Fruit fly (Drosophila melanogaster) whole organism, wandering third instar larva: Measurements from ENCODE around the gene CG2698.

ENCODE experiments used
- CG32264 ChIP-seq: fragments of 200-800 bp; sonication (Bioruptor generic); optimal IDR thresholded peaks from 2 replicates; lab custom pipeline; 2016; ENCODE audit warnings: missing biosample characterization, missing genetic modification characterization
- CG9705 ChIP-seq: fragments of 200-800 bp; sonication (Bioruptor generic); optimal IDR thresholded peaks from 2 replicates; lab custom pipeline; 2018; ENCODE audit warnings: missing biosample characterization, mild to moderate bottlenecking, missing genetic modification characterization
- CrebA ChIP-seq: fragments of 200-800 bp; sonication (Bioruptor generic); optimal IDR thresholded peaks from 2 replicates; lab custom pipeline; 2016; ENCODE audit warnings: missing biosample characterization, mild to moderate bottlenecking, missing genetic modification characterization, borderline replicate concordance
- Dfd ChIP-seq: fragments of >200 bp; optimal IDR thresholded peaks from 2 replicates; lab custom pipeline; 2017; ENCODE audit warnings: missing biosample characterization, missing genetic modification characterization
- Dif ChIP-seq: fragments of 200-275, 200-300 bp; sonication (Bioruptor generic); optimal IDR thresholded peaks from 2 replicates; lab custom pipeline; 2018; ENCODE audit warnings: missing biosample characterization, missing genetic modification characterization; ENCODE audit not compliant: partially characterized antibody
- GATAd ChIP-seq: sonication (Bioruptor generic); optimal IDR thresholded peaks from 2 replicates; lab custom pipeline; 2016; ENCODE audit warnings: missing biosample characterization, missing genetic modification characterization
- HLH106 ChIP-seq: fragments of 200-800 bp; optimal IDR thresholded peaks from 3 replicates; lab custom pipeline; 2019; ENCODE audit warnings: missing biosample characterization, mild to moderate bottlenecking, missing genetic modification characterization, moderate library complexity
- Hnf4 ChIP-seq: fragments of 200-800 bp; sonication (Bioruptor generic); optimal IDR thresholded peaks from 2 replicates; lab custom pipeline; 2016; ENCODE audit warnings: missing biosample characterization, mild to moderate bottlenecking, missing genetic modification characterization
- Hr78 ChIP-seq: fragments of >200 bp; optimal IDR thresholded peaks from 2 replicates; lab custom pipeline; 2017; ENCODE audit warnings: missing biosample characterization, missing genetic modification characterization
- Hr83 ChIP-seq: fragments of 200-300 bp; sonication (Bioruptor generic); optimal IDR thresholded peaks from 2 replicates; lab custom pipeline; 2016; ENCODE audit warnings: missing biosample characterization, mild to moderate bottlenecking, missing genetic modification characterization, moderate library complexity; ENCODE audit not compliant: poor library complexity, severe bottlenecking
- Jra ChIP-seq: sonication (Bioruptor generic); optimal IDR thresholded peaks from 2 replicates; lab custom pipeline; 2016; ENCODE audit warnings: missing biosample characterization, missing genetic modification characterization
- Mio ChIP-seq: sonication (Bioruptor generic); optimal IDR thresholded peaks from 2 replicates; lab custom pipeline; 2016; ENCODE audit warnings: missing biosample characterization, missing genetic modification characterization
- Myc ChIP-seq: fragments of >200 bp; optimal IDR thresholded peaks from 2 replicates; lab custom pipeline; 2017
- N ChIP-seq: fragments of >200 bp; optimal IDR thresholded peaks from 2 replicates; lab custom pipeline; 2018; ENCODE audit warnings: missing biosample characterization, missing external identifiers, missing genetic modification characterization
- OdsH ChIP-seq: fragments of 200-800 bp; sonication (Bioruptor generic); optimal IDR thresholded peaks from 2 replicates; lab custom pipeline; 2016; ENCODE audit warnings: missing biosample characterization, mild to moderate bottlenecking, missing genetic modification characterization
- Rel ChIP-seq, 2 experiments: fragments of 200-800 bp; sonication (Bioruptor generic) in 1 of 2; optimal IDR thresholded peaks; 2 replicates in 1 of 2; 3 replicates in 1 of 2; lab custom pipeline; 2016 to 2019; ENCODE audit warnings: mild to moderate bottlenecking in 2 of 2, missing biosample characterization in 2 of 2, missing genetic modification characterization in 2 of 2, moderate library complexity in 1 of 2
- Sp1 ChIP-seq: fragments of 200-800 bp; sonication (Bioruptor generic); optimal IDR thresholded peaks from 3 replicates; lab custom pipeline; 2019; ENCODE audit warnings: missing biosample characterization, mild to moderate bottlenecking, missing genetic modification characterization, moderate library complexity
- Vsx2 ChIP-seq: fragments of 200-300, 225-300 bp; sonication (Bioruptor generic); optimal IDR thresholded peaks from 2 replicates; lab custom pipeline; 2018; ENCODE audit warnings: missing biosample characterization, missing genetic modification characterization; ENCODE audit not compliant: partially characterized antibody
- br ChIP-seq: fragments of 200-800 bp; sonication (Bioruptor generic); optimal IDR thresholded peaks from 2 replicates; lab custom pipeline; 2016; ENCODE audit warnings: missing biosample characterization, missing genetic modification characterization
- brk ChIP-seq: fragments of 200-800 bp; sonication (Bioruptor generic); optimal IDR thresholded peaks from 2 replicates; lab custom pipeline; 2016; ENCODE audit warnings: missing biosample characterization, mild to moderate bottlenecking, missing genetic modification characterization
- dl ChIP-seq, 2 experiments: fragments of 175-275, 200-275 bp in 1 of 2; fragments of 200-275 bp in 1 of 2; sonication (Bioruptor generic); optimal IDR thresholded peaks; lab custom pipeline; 2018; ENCODE audit warnings: mild to moderate bottlenecking in 2 of 2, missing biosample characterization in 2 of 2, missing genetic modification characterization in 2 of 2, moderate library complexity in 2 of 2; ENCODE audit not compliant: partially characterized antibody in 2 of 2, insufficient read depth in 1 of 2
- dmrt93B ChIP-seq: fragments of 200-800 bp; sonication (Bioruptor generic); optimal IDR thresholded peaks from 2 replicates; lab custom pipeline; 2018; ENCODE audit warnings: missing biosample characterization, mild to moderate bottlenecking, missing genetic modification characterization
- ey ChIP-seq: fragments of 200-800 bp; sonication (Bioruptor generic); optimal IDR thresholded peaks from 2 replicates; lab custom pipeline; 2016; ENCODE audit warnings: missing biosample characterization, missing genetic modification characterization
- foxo ChIP-seq, 2 experiments: fragments of 200-800 bp; sonication (Bioruptor generic); optimal IDR thresholded peaks; 2 replicates in 1 of 2; 3 replicates in 1 of 2; lab custom pipeline; 2016 to 2017; ENCODE audit warnings: missing biosample characterization in 2 of 2, missing genetic modification characterization in 2 of 2
- fru ChIP-seq: fragments of 200-800 bp; sonication (Bioruptor generic); optimal IDR thresholded peaks from 3 replicates; lab custom pipeline; 2016; ENCODE audit warnings: missing biosample characterization, mild to moderate bottlenecking, missing genetic modification characterization
- h ChIP-seq: fragments of 200-800 bp; sonication (Bioruptor generic); optimal IDR thresholded peaks from 3 replicates; lab custom pipeline; 2016; ENCODE audit warnings: missing biosample characterization, mild to moderate bottlenecking, missing genetic modification characterization
- lola ChIP-seq: fragments of >200 bp; optimal IDR thresholded peaks from 2 replicates; lab custom pipeline; 2017; ENCODE audit warnings: missing biosample characterization, missing genetic modification characterization
- pan ChIP-seq: fragments of >200 bp; optimal IDR thresholded peaks from 2 replicates; lab custom pipeline; 2017
- psq ChIP-seq: fragments of 200-800 bp; sonication (Bioruptor generic); optimal IDR thresholded peaks from 3 replicates; lab custom pipeline; 2017; ENCODE audit warnings: missing biosample characterization, mild to moderate bottlenecking, missing genetic modification characterization, moderate library complexity
- rgr ChIP-seq: fragments of 200-800 bp; sonication (Bioruptor generic); optimal IDR thresholded peaks from 3 replicates; lab custom pipeline; 2016; ENCODE audit warnings: missing biosample characterization, mild to moderate bottlenecking, missing genetic modification characterization
- sage ChIP-seq: fragments of 200-800 bp; sonication (Bioruptor generic); optimal IDR thresholded peaks from 2 replicates; lab custom pipeline; 2016; ENCODE audit warnings: missing biosample characterization, mild to moderate bottlenecking, missing genetic modification characterization
- sv ChIP-seq: fragments of 200-800 bp; sonication (Bioruptor generic); optimal IDR thresholded peaks from 3 replicates; lab custom pipeline; 2016; ENCODE audit warnings: missing biosample characterization, missing genetic modification characterization
- tai ChIP-seq: sonication (Bioruptor generic); optimal IDR thresholded peaks from 2 replicates; lab custom pipeline; 2016; ENCODE audit warnings: missing biosample characterization, missing genetic modification characterization
- usp ChIP-seq: fragments of >200 bp; optimal IDR thresholded peaks from 2 replicates; lab custom pipeline; 2017; ENCODE audit warnings: missing biosample characterization, missing genetic modification characterization
- woc ChIP-seq: sonication (Bioruptor generic); optimal IDR thresholded peaks from 2 replicates; lab custom pipeline; 2016; ENCODE audit warnings: missing biosample characterization, mild to moderate bottlenecking, missing genetic modification characterization

CG2698 gene

dm6 chr3R:7954477-7954876 is 46.9 kb upstream of the CG2698 start:
- no peak for TF ChIP-seq Dfd (GFP tag; lab: Kevin White, UChicago)
- no peak for TF ChIP-seq psq (GFP tag; lab: Kevin White, UChicago)
- TF ChIP-seq Dif, result no peak
- TF ChIP-seq dl (GFP tag; optimal IDR thresholded peaks at IDR 0.05; lab: Kevin White, UChicago; ENCODE audit: insufficient read depth in 1 of 2, partially characterized antibody in 2 of 2), result no peak
- no peak for TF ChIP-seq sv (GFP tag; lab: Kevin White, UChicago)
- TF ChIP-seq lola (GFP tag; lab: Kevin White, UChicago), result no peak
- no peak for TF ChIP-seq N (GFP tag; lab: Kevin White, UChicago)
- TF ChIP-seq Hr83 (GFP tag; lab: Kevin White, UChicago), result no peak
- no peak for TF ChIP-seq Vsx2 (GFP tag; lab: Kevin White, UChicago)
- no peak for TF ChIP-seq Sp1 (GFP tag; lab: Kevin White, UChicago)
- no peak for TF ChIP-seq CG9705 (GFP tag; lab: Kevin White, UChicago)
- TF ChIP-seq OdsH, result no peak
- no peak for TF ChIP-seq CG32264 (GFP tag; lab: Kevin White, UChicago)
- no peak for TF ChIP-seq Jra
- TF ChIP-seq tai (GFP tag; lab: Kevin White, UChicago), result no peak
- TF ChIP-seq foxo (GFP tag; optimal IDR thresholded peaks at IDR 0.05; lab: Kevin White, UChicago), result no peak
- TF ChIP-seq usp (GFP tag; lab: Kevin White, UChicago), result no peak
- TF ChIP-seq, all 38 proteins: peak for 0

- TF ChIP-seq pan (lab: Kevin White, UChicago) (no peak), sv (GFP tag; lab: Kevin White, UChicago) (no peak), CG32264 (GFP tag; lab: Kevin White, UChicago) (no peak), dmrt93B (GFP tag; lab: Kevin White, UChicago) (no peak)
These were observed 44.4 kb upstream of the CG2698 start for dm6 chr3R:7957008-7957407.

- TF ChIP-seq CrebA (GFP tag; lab: Kevin White, UChicago) (no peak), Mio (GFP tag; lab: Kevin White, UChicago) (no peak), Jra (no peak), sage (GFP tag; lab: Kevin White, UChicago) (no peak), HLH106 (tag; lab: Kevin White, UChicago) (no peak)
These were observed 40.0 kb upstream of the CG2698 start for dm6 chr3R:7961348-7961747.

dm6 chr3R:7962778-7963494 is 38.4 kb upstream of the CG2698 start:
- TF ChIP-seq Jra, result no peak
- peak; percentile 8 for TF ChIP-seq sv (GFP tag; lab: Kevin White, UChicago)
- peak; percentile 9 for TF ChIP-seq Dif
- TF ChIP-seq ey (GFP tag; lab: Kevin White, UChicago), result peak; percentile 11
- TF ChIP-seq CG32264 (GFP tag; lab: Kevin White, UChicago), result no peak
- TF ChIP-seq foxo (GFP tag; optimal IDR thresholded peaks at IDR 0.05; lab: Kevin White, UChicago), result peak in 1 of 2 experiments; percentile 72
- TF ChIP-seq N (GFP tag; lab: Kevin White, UChicago), result peak; percentile 59
- TF ChIP-seq Myc (lab: Kevin White, UChicago), result no peak
- TF ChIP-seq CrebA (GFP tag; lab: Kevin White, UChicago), result peak; percentile 20
- TF ChIP-seq HLH106 (tag; lab: Kevin White, UChicago), result peak; percentile 66
- TF ChIP-seq fru (GFP tag; lab: Kevin White, UChicago), result peak; percentile 45
- TF ChIP-seq brk (GFP tag; lab: Kevin White, UChicago), result no peak
- TF ChIP-seq Vsx2 (GFP tag; lab: Kevin White, UChicago), result no peak
- peak in 1 of 2 experiments; percentile 32 for TF ChIP-seq dl (GFP tag; optimal IDR thresholded peaks at IDR 0.05; lab: Kevin White, UChicago; ENCODE audit: insufficient read depth in 1 of 2, partially characterized antibody in 2 of 2)
- peak; percentile 37 for TF ChIP-seq OdsH
- no peak for TF ChIP-seq sage (GFP tag; lab: Kevin White, UChicago)
- peak; percentile 61 for TF ChIP-seq psq (GFP tag; lab: Kevin White, UChicago)
- peak; percentile 67 for TF ChIP-seq Sp1 (GFP tag; lab: Kevin White, UChicago)
- TF ChIP-seq Hr78, result no peak
- TF ChIP-seq Hnf4 (GFP tag; lab: Kevin White, UChicago), result no peak
- no peak for TF ChIP-seq br (GFP tag; lab: Kevin White, UChicago)
- peak; percentile 15 for TF ChIP-seq h
- no peak for TF ChIP-seq usp (GFP tag; lab: Kevin White, UChicago)
- peak; percentile 61 for TF ChIP-seq woc (GFP tag; lab: Kevin White, UChicago)
- TF ChIP-seq dmrt93B (GFP tag; lab: Kevin White, UChicago), result peak; percentile 61
- no peak for TF ChIP-seq GATAd (GFP tag; lab: Kevin White, UChicago)
- no peak for TF ChIP-seq lola (GFP tag; lab: Kevin White, UChicago)
- no peak for TF ChIP-seq Dfd (GFP tag; lab: Kevin White, UChicago)
- TF ChIP-seq CG9705 (GFP tag; lab: Kevin White, UChicago), result peak; percentile 1
- TF ChIP-seq Mio (GFP tag; lab: Kevin White, UChicago), result no peak
- peak; percentile 48 for TF ChIP-seq Hr83 (GFP tag; lab: Kevin White, UChicago)
- TF ChIP-seq pan (lab: Kevin White, UChicago), result no peak
- peak; percentile 11 for TF ChIP-seq Rel (GFP tag; optimal IDR thresholded peaks at IDR 0.05; lab: Kevin White, UChicago)
- no peak for TF ChIP-seq Rel (tag; optimal IDR thresholded peaks at IDR 0.05; lab: Kevin White, UChicago)
- TF ChIP-seq rgr (GFP tag; lab: Kevin White, UChicago), result peak; percentile 39
